Fruit fly (Drosophila melanogaster) whole organism, embryonic: ENCODE results near the gene CG33927.

Source experiments
- Ada2b ChIP-seq: fragments of 200-800 bp; sonication (Bioruptor generic); IDR thresholded peaks from 2 replicates; pipeline ENCODE4 v1.3.6; 2022; ENCODE audit warnings: missing biosample characterization, missing genetic modification characterization
- CG10274 ChIP-seq: fragments of 200-800 bp; sonication (Bioruptor generic); optimal IDR thresholded peaks from 3 replicates; lab custom pipeline; 2017; ENCODE audit warnings: missing biosample characterization, mild to moderate bottlenecking, missing genetic modification characterization
- CG15269 ChIP-seq: fragments of 200-800 bp; sonication (Bioruptor generic); optimal IDR thresholded peaks from 2 replicates; lab custom pipeline; 2018; ENCODE audit warnings: missing biosample characterization, mild to moderate bottlenecking, missing genetic modification characterization, moderate library complexity
- CG15514 ChIP-seq: fragments of 200-800 bp; sonication (Bioruptor generic); optimal IDR thresholded peaks from 3 replicates; lab custom pipeline; 2017; ENCODE audit warnings: missing biosample characterization, missing genetic modification characterization, mild to moderate bottlenecking, moderate library complexity, missing genetic modification reagents
- CG1602 ChIP-seq: fragments of 200-800 bp; sonication (Bioruptor generic); optimal IDR thresholded peaks from 3 replicates; lab custom pipeline; 2016; ENCODE audit warnings: missing biosample characterization, missing genetic modification characterization
- CG17328 ChIP-seq: fragments of 200-800 bp; sonication (Bioruptor generic); IDR thresholded peaks from 2 replicates; pipeline ENCODE4 v1.3.6; 2022; ENCODE audit warnings: missing biosample characterization, missing genetic modification characterization
- CG2199 ChIP-seq: fragments of 200-800 bp; sonication (Bioruptor generic); IDR thresholded peaks from 3 replicates; pipeline ENCODE4 v1.3.6; 2022; ENCODE audit warnings: missing biosample characterization, missing genetic modification characterization
- CG32767 ChIP-seq: fragments of 200-800 bp; sonication (Bioruptor generic); IDR thresholded peaks from 2 replicates; pipeline ENCODE4 v1.3.6; 2022; ENCODE audit warnings: missing biosample characterization, missing genetic modification characterization
- CG33213 ChIP-seq: fragments of 200-800 bp; sonication (Bioruptor generic); optimal IDR thresholded peaks from 3 replicates; lab custom pipeline; 2016; ENCODE audit warnings: missing biosample characterization, missing genetic modification characterization
- CG5180 ChIP-seq: fragments of 200-800 bp; sonication (Bioruptor generic); optimal IDR thresholded peaks from 3 replicates; lab custom pipeline; 2017; ENCODE audit warnings: missing biosample characterization, missing genetic modification characterization, mild to moderate bottlenecking, moderate library complexity, missing genetic modification reagents
- CG7745 ChIP-seq: fragments of 200-800 bp; sonication (Bioruptor generic); optimal IDR thresholded peaks from 2 replicates; lab custom pipeline; 2018; ENCODE audit warnings: missing biosample characterization, mild to moderate bottlenecking, missing genetic modification characterization, moderate library complexity
- CG7963 ChIP-seq: fragments of 200-800 bp; sonication (Bioruptor generic); IDR thresholded peaks from 3 replicates; pipeline ENCODE4 v1.3.6; 2022; ENCODE audit warnings: missing biosample characterization, missing genetic modification characterization; ENCODE audit not compliant: partially characterized antibody
- CG7987 ChIP-seq: fragments of 200-800 bp; sonication (Bioruptor generic); optimal IDR thresholded peaks from 2 replicates; lab custom pipeline; 2018; ENCODE audit warnings: missing biosample characterization, mild to moderate bottlenecking, missing genetic modification characterization, moderate library complexity
- CG8388 ChIP-seq: fragments of 200-800 bp; sonication (Bioruptor generic); optimal IDR thresholded peaks from 2 replicates; lab custom pipeline; 2019; ENCODE audit warnings: missing biosample characterization, mild to moderate bottlenecking, missing genetic modification characterization, moderate library complexity
- CG9797 ChIP-seq: fragments of 200-800 bp; sonication (Bioruptor generic); optimal IDR thresholded peaks from 3 replicates; lab custom pipeline; 2018; ENCODE audit warnings: missing biosample characterization, mild to moderate bottlenecking, missing genetic modification characterization
- CG9932 ChIP-seq: fragments of 200-800 bp; sonication (Bioruptor generic); IDR thresholded peaks from 2 replicates; pipeline ENCODE4 v1.3.6; 2022; ENCODE audit warnings: missing biosample characterization, missing genetic modification characterization
- CHES-1-like ChIP-seq: fragments of 200-800 bp; sonication (Bioruptor generic); optimal IDR thresholded peaks from 2 replicates; lab custom pipeline; 2016; ENCODE audit warnings: missing biosample characterization, missing genetic modification characterization
- CTCF ChIP-seq: fragments of 200-800 bp; sonication (Bioruptor generic); optimal IDR thresholded peaks from 2 replicates; lab custom pipeline; 2017; ENCODE audit warnings: missing biosample characterization, mild to moderate bottlenecking, missing genetic modification characterization, moderate library complexity
- Camta ChIP-seq: fragments of 200-800 bp; sonication (Bioruptor generic); optimal IDR thresholded peaks from 2 replicates; lab custom pipeline; 2016; ENCODE audit warnings: missing biosample characterization, missing genetic modification characterization
- E2f1 ChIP-seq: fragments of 200-800 bp; sonication (Bioruptor generic); IDR thresholded peaks from 2 replicates; pipeline ENCODE4 v1.3.6; 2022; ENCODE audit warnings: missing biosample characterization, missing genetic modification characterization
- Ets97D ChIP-seq: fragments of 200-800 bp; sonication (Bioruptor generic); optimal IDR thresholded peaks from 3 replicates; lab custom pipeline; 2016; ENCODE audit warnings: missing biosample characterization, missing genetic modification characterization
- HHEX ChIP-seq: fragments of 200-800 bp; sonication (Bioruptor generic); optimal IDR thresholded peaks from 3 replicates; lab custom pipeline; 2017; ENCODE audit warnings: missing biosample characterization, mild to moderate bottlenecking, missing genetic modification characterization, missing genetic modification reagents
- HLH4C ChIP-seq: fragments of 200-800 bp; sonication (Bioruptor generic); IDR thresholded peaks from 3 replicates; pipeline ENCODE4 v1.3.6; 2022; ENCODE audit warnings: missing biosample characterization, missing genetic modification characterization; ENCODE audit not compliant: partially characterized antibody
- HLH54F ChIP-seq: fragments of 200-800 bp; sonication (Bioruptor generic); optimal IDR thresholded peaks from 3 replicates; lab custom pipeline; 2016; ENCODE audit warnings: missing biosample characterization, missing genetic modification characterization
- Mrtf ChIP-seq: fragments of 200-800 bp; sonication (Bioruptor generic); IDR thresholded peaks from 3 replicates; pipeline ENCODE4 v1.3.6; 2022; ENCODE audit warnings: missing biosample characterization, missing genetic modification characterization
- NK7.1 ChIP-seq: fragments of 200-800 bp; sonication (Bioruptor generic); optimal IDR thresholded peaks from 3 replicates; lab custom pipeline; 2016; ENCODE audit warnings: missing biosample characterization, missing genetic modification characterization
- Side ChIP-seq: fragments of 200-800 bp; sonication (Bioruptor generic); optimal IDR thresholded peaks from 2 replicates; lab custom pipeline; 2016; ENCODE audit warnings: missing biosample characterization, missing genetic modification characterization
- Spps ChIP-seq: fragments of 200-800 bp; sonication (Bioruptor generic); optimal IDR thresholded peaks from 2 replicates; lab custom pipeline; 2018; ENCODE audit warnings: missing biosample characterization, mild to moderate bottlenecking, missing genetic modification characterization
- Ssrp ChIP-seq: fragments of 200-800 bp; sonication (Bioruptor generic); optimal IDR thresholded peaks from 2 replicates; lab custom pipeline; 2018; ENCODE audit warnings: missing biosample characterization, mild to moderate bottlenecking, missing genetic modification characterization, moderate library complexity
- ash1 ChIP-seq: fragments of 200-800 bp; sonication (Bioruptor generic); optimal IDR thresholded peaks from 2 replicates; lab custom pipeline; 2018; ENCODE audit warnings: missing biosample characterization, mild to moderate bottlenecking, missing genetic modification characterization
- bbx ChIP-seq: fragments of 200-800 bp; sonication (Bioruptor generic); IDR thresholded peaks from 2 replicates; pipeline ENCODE4 v1.3.6; 2022; ENCODE audit warnings: missing biosample characterization, missing genetic modification characterization; ENCODE audit not compliant: partially characterized antibody
- cad ChIP-seq: fragments of >200 bp; optimal IDR thresholded peaks from 2 replicates; lab custom pipeline; 2017; ENCODE audit warnings: missing biosample characterization, missing genetic modification characterization
- chn ChIP-seq: fragments of 200-800 bp; sonication (Bioruptor generic); optimal IDR thresholded peaks from 2 replicates; lab custom pipeline; 2016; ENCODE audit warnings: missing biosample characterization, missing genetic modification characterization
- crc ChIP-seq: fragments of 200-800 bp; sonication (Bioruptor generic); optimal IDR thresholded peaks from 2 replicates; lab custom pipeline; 2016; ENCODE audit warnings: missing biosample characterization, missing genetic modification characterization
- crol ChIP-seq: fragments of 200-800 bp; sonication (Bioruptor generic); IDR thresholded peaks from 2 replicates; pipeline ENCODE4 v1.3.6; 2022; ENCODE audit warnings: missing biosample characterization, missing genetic modification characterization
- da ChIP-seq: fragments of 200-800 bp; sonication (Bioruptor generic); optimal IDR thresholded peaks from 2 replicates; lab custom pipeline; 2016; ENCODE audit warnings: missing biosample characterization, missing genetic modification characterization
- danr ChIP-seq: fragments of 200-800 bp; sonication (Bioruptor generic); IDR thresholded peaks from 2 replicates; pipeline ENCODE4 v1.3.6; 2022; ENCODE audit warnings: missing biosample characterization, missing genetic modification characterization
- gsb-n ChIP-seq: fragments of 200-800 bp; sonication (Bioruptor generic); optimal IDR thresholded peaks from 3 replicates; lab custom pipeline; 2018; ENCODE audit warnings: missing biosample characterization, mild to moderate bottlenecking, missing genetic modification characterization
- gt ChIP-seq: fragments of 200-800 bp; sonication (Bioruptor generic); IDR thresholded peaks from 2 replicates; pipeline ENCODE4 v1.3.6; 2022; ENCODE audit warnings: missing biosample characterization, missing genetic modification characterization
- hb ChIP-seq: fragments of 200-800 bp; sonication (Bioruptor generic); IDR thresholded peaks from 3 replicates; pipeline ENCODE4 v1.3.6; 2022; ENCODE audit warnings: missing biosample characterization, missing genetic modification characterization; ENCODE audit not compliant: partially characterized antibody
- insv ChIP-seq, 2 experiments: fragments of 200-800 bp; sonication (Bioruptor generic); optimal IDR thresholded peaks; 3 replicates each; lab custom pipeline; 2016 to 2018; ENCODE audit warnings: missing biosample characterization in 2 of 2, missing genetic modification characterization in 2 of 2
- lbe ChIP-seq: fragments of 200-800 bp; sonication (Bioruptor generic); optimal IDR thresholded peaks from 2 replicates; lab custom pipeline; 2016; ENCODE audit warnings: missing biosample characterization, mild to moderate bottlenecking, missing genetic modification characterization
- maf-S ChIP-seq: fragments of 200-800 bp; sonication (Bioruptor generic); optimal IDR thresholded peaks from 2 replicates; lab custom pipeline; 2016; ENCODE audit warnings: missing biosample characterization, missing genetic modification characterization
- oc ChIP-seq: fragments of 200-800 bp; sonication (Bioruptor generic); optimal IDR thresholded peaks from 2 replicates; lab custom pipeline; 2018; ENCODE audit warnings: missing biosample characterization, mild to moderate bottlenecking, missing genetic modification characterization, moderate library complexity
- org-1 ChIP-seq: fragments of 200-800 bp; sonication (Bioruptor generic); optimal IDR thresholded peaks from 2 replicates; lab custom pipeline; 2017; ENCODE audit warnings: missing biosample characterization, missing genetic modification characterization
- pnt ChIP-seq: fragments of 200-800 bp; sonication (Bioruptor generic); optimal IDR thresholded peaks from 3 replicates; lab custom pipeline; 2016; ENCODE audit warnings: missing biosample characterization, missing genetic modification characterization
- rib ChIP-seq: fragments of 200-800 bp; sonication (Bioruptor generic); IDR thresholded peaks from 2 replicates; pipeline ENCODE4 v1.3.6; 2022; ENCODE audit warnings: missing biosample characterization, missing genetic modification characterization
- ssp ChIP-seq: fragments of 200-800 bp; sonication (Bioruptor generic); IDR thresholded peaks from 2 replicates; pipeline ENCODE4 v1.3.6; 2022; ENCODE audit warnings: missing biosample characterization, missing genetic modification characterization
- tna ChIP-seq: fragments of 200-800 bp; sonication (Bioruptor generic); IDR thresholded peaks from 2 replicates; pipeline ENCODE4 v1.3.6; 2022; ENCODE audit warnings: missing biosample characterization, missing genetic modification characterization; ENCODE audit not compliant: partially characterized antibody

Gene CG33927

DNA sequence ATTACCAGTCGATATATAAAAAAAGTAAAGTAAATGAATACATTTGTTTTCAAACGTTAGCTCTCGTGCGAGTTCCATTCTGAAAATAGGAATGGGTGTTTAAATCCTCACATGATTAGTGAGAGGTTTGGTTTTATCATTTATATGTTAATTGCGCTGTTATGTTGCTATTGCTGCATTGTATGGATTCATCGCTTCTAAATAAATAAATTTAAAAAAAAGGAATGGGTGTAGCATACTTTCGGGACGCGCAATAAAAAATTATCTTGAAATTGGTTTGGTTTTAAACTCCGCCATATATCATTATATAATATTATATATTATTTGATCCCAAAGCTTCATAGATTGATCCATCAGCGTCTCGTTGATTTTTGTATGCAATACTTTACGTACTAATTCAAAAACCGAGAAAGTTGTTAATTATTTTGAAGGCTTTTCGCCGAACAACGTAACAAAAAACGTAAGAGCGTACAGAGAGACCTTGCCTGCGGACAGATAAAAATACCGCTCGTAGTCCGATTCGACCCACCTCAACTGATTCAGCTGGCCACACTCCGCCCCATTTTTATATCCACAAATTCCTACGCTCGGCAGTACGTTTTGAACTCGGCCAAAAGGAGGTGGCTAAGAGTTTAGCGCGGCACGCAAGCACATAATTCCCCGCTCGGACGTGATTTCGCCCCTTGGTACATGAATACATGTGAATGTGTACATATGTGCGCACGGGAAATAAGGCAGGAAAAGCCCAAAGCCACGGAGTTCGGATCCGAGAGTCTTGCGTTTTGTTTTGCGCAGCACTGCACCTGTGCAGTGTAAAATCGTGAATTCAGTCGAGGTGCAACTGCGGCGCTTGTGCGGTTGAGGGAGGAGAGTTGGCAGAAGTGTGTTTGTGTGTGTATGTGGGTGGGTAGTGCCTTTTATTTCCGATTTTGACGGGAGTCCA lies 31.1 kb downstream of the CG33927 start, which contains the start of gene smash (continued):
- no peak for TF ChIP-seq HLH54F (GFP tag; lab: Kevin White, UChicago)
- no peak for TF ChIP-seq da
- TF ChIP-seq maf-S (GFP tag; lab: Kevin White, UChicago) = peak; percentile 21
- TF ChIP-seq ash1 (GFP tag; lab: Kevin White, UChicago) = peak; percentile 89
- TF ChIP-seq chn (GFP tag; lab: Kevin White, UChicago) = peak; percentile 51
- TF ChIP-seq CG32767 (GFP tag; lab: Robert Waterston, UW) = peak; percentile 78
- TF ChIP-seq CG15514 (GFP tag; lab: Kevin White, UChicago) = peak; percentile 76
- peak; percentile 80 for TF ChIP-seq CG2199
- TF ChIP-seq E2f1 (GFP tag; lab: Robert Waterston, UW) = 0 out of 2 replicates have a peak, but pooled peaks have one; percentile 13
- peak; percentile 71 for TF ChIP-seq CG7987
- peak; percentile 66; the same call in 1 of the 2 replicates for TF ChIP-seq tna (GFP tag; lab: Robert Waterston, UW)
- TF ChIP-seq CG9932 (GFP tag; lab: Robert Waterston, UW) = peak; percentile 39; the same call in 1 of the 2 replicates
- TF ChIP-seq CG10274 (GFP tag; lab: Kevin White, UChicago) = peak; percentile 6
- TF ChIP-seq CG7745 (tag; lab: Kevin White, UChicago) = peak; percentile 3
- no peak for TF ChIP-seq HLH4C
- TF ChIP-seq gt = no peak
- TF ChIP-seq CG1602 = no peak
- peak; percentile 49 for TF ChIP-seq Camta (GFP tag; lab: Kevin White, UChicago)
- peak; percentile 95 for TF ChIP-seq CG9797 (GFP tag; lab: Kevin White, UChicago)
- peak; percentile 13; the same call in 1 of the 3 replicates for TF ChIP-seq Mrtf
- peak; percentile 9 for TF ChIP-seq cad (GFP tag; lab: Kevin White, UChicago)
- no peak for TF ChIP-seq oc
- no peak for TF ChIP-seq CG8388 (GFP tag; lab: Kevin White, UChicago)
- TF ChIP-seq Ada2b (GFP tag; lab: Robert Waterston, UW) = 0 out of 2 replicates have a peak, but pooled peaks have one; percentile 8
- TF ChIP-seq CG7963 (GFP tag; lab: Robert Waterston, UW) = peak; percentile 45; the same call in 1 of the 3 replicates
- no peak for TF ChIP-seq crc (GFP tag; lab: Kevin White, UChicago)
- peak; percentile 14 for TF ChIP-seq HHEX (GFP tag; lab: Kevin White, UChicago)
- TF ChIP-seq ssp = no peak
- peak; percentile 67 for TF ChIP-seq bbx
- peak; percentile 52 for TF ChIP-seq org-1 (GFP tag; lab: Kevin White, UChicago)
- TF ChIP-seq lbe (GFP tag; lab: Kevin White, UChicago) = peak; percentile 28
- TF ChIP-seq CG5180 (GFP tag; lab: Kevin White, UChicago) = no peak
- TF ChIP-seq CG17328 (GFP tag; lab: Robert Waterston, UW) = peak; percentile 15
- TF ChIP-seq hb = peak; percentile 65; the same call in 1 of the 3 replicates
- TF ChIP-seq NK7.1 (GFP tag; lab: Kevin White, UChicago) = peak; percentile 23
- TF ChIP-seq gsb-n (tag; lab: Kevin White, UChicago) = peak; percentile 49
- no peak for TF ChIP-seq Spps (tag; lab: Kevin White, UChicago)
- peak; percentile 76 for TF ChIP-seq Ets97D (GFP tag; lab: Kevin White, UChicago)
- TF ChIP-seq Ssrp (tag; lab: Kevin White, UChicago) = no peak
- peak; percentile 98 for TF ChIP-seq CG33213 (GFP tag; lab: Kevin White, UChicago)
- peak; percentile 38 for TF ChIP-seq CG15269 (tag; lab: Kevin White, UChicago)
- TF ChIP-seq pnt (GFP tag; lab: Kevin White, UChicago) = no peak
- peak; percentile 59; the same call in 1 of the 2 replicates for TF ChIP-seq rib (GFP tag; lab: Robert Waterston, UW)
- TF ChIP-seq insv (GFP tag; optimal IDR thresholded peaks at IDR 0.05; lab: Kevin White, UChicago) = no peak
- peak; percentile 50 for TF ChIP-seq CTCF (GFP tag; lab: Kevin White, UChicago)
- TF ChIP-seq Side (GFP tag; lab: Kevin White, UChicago) = peak; percentile 35
- TF ChIP-seq CHES-1-like = peak; percentile 62
- TF ChIP-seq crol (GFP tag; lab: Robert Waterston, UW) = peak; percentile 82
- TF ChIP-seq danr (GFP tag; lab: Robert Waterston, UW) = no peak
